Fruit fly (Drosophila melanogaster): ENCODE results near the gene CG43386.

CG43386 gene

DNA sequence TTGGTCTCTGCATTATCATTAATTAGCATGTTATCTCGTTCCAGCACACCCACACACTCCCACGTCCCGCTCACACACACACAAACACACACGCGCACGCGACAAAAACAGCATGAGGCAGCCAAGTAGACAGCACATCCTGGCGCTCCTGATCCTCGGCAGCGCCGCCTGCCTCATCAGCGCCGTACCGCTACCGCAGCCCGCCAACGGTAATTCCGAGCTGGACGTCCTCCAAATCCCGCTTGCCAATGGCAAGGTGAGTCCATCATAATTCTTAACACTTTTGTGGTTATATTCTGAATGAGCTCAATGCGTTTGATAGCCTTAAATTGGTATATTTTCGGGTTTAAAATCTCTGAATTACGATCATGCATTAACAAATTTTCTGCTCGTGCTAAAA is 15.7 kb upstream of the CG43386 start:
- TF ChIP-seq sv (GFP tag; optimal IDR thresholded peaks at IDR 0.05): no peak
- TF ChIP-seq woc (GFP tag; optimal IDR thresholded peaks at IDR 0.05): no peak
- TF ChIP-seq Dif (GFP tag; optimal IDR thresholded peaks at IDR 0.05; ENCODE audit: partially characterized antibody): no peak
- TF ChIP-seq CG9705 (GFP tag; optimal IDR thresholded peaks at IDR 0.05): no peak
- TF ChIP-seq br (GFP tag; optimal IDR thresholded peaks at IDR 0.05): no peak
- TF ChIP-seq dsf (GFP tag; optimal IDR thresholded peaks at IDR 0.05; ENCODE audit: borderline replicate concordance): no peak
- no peak for TF ChIP-seq fru (GFP tag; optimal IDR thresholded peaks at IDR 0.05)
- no peak for TF ChIP-seq Vsx2 (GFP tag; optimal IDR thresholded peaks at IDR 0.05; ENCODE audit: partially characterized antibody)
- no peak for TF ChIP-seq HLH106 (tag; optimal IDR thresholded peaks at IDR 0.05)

DNA sequence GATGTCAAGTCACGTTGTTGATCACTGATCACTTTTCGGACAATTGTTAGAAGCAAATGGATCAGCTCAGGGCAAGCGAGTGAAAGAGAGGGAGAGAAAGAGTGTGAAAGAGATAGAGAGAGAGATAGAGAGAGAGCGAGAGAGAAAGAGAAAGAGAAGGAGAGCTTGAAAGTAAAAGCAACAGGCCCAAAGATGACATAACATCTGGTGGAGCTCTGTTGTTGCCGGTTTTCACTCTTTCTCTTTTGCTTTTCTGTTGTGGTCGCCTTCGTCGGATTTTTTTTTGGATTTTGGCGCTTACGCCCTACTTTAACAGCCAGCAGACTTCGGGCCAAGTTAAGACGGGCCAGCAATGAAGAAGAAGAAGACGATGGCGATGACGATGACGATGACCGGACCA is 13.8 kb upstream of the CG43386 start:
- peak; percentile 66 for TF ChIP-seq psq (GFP tag; optimal IDR thresholded peaks at IDR 0.05)
- no peak for TF ChIP-seq Abd-B (GFP tag; optimal IDR thresholded peaks at IDR 0.05)

DNA sequence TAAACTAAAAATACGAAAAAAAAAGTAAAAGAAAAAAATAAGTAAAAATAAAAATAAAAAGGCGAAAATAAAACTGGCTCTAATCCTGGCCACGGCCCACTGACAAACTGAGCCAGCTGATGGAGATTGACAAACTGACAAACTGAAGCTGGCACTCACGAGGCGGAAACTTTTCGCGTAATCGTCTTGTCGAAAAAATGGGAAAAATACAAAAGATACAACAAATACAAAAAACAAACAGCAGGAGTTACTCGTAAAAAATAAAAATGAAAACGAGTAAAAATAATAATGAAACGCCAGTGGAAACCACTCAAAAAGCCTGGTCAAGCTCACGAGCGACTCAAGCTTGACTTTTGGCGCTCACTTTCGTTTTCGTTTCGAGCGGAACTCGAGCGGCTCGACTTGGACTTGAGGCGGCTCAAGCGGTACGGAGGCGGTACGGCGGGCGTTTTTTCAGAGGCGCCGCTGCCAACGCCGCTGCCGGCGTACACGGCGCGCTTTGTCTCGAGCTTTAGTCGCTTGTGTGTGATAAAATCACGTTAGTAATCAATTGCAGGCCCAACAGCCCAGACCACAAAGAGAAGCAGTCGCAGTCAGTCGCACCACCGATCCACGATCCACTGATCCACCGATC is 12.1 kb upstream of the CG43386 start, which contains the start of gene CG32694:
TSS of gene CG32694 (plus strand) at position 537 of the 634 bp plus-strand sequence.
- TF ChIP-seq psq (GFP tag; optimal IDR thresholded peaks at IDR 0.05): no peak
- no peak for TF ChIP-seq jim (GFP tag; optimal IDR thresholded peaks at IDR 0.05)
- TF ChIP-seq usp (GFP tag; optimal IDR thresholded peaks at IDR 0.05): no peak
- no peak for TF ChIP-seq sage (GFP tag; optimal IDR thresholded peaks at IDR 0.05)
- TF ChIP-seq dsf (GFP tag; optimal IDR thresholded peaks at IDR 0.05; ENCODE audit: borderline replicate concordance): no peak
- TF ChIP-seq foxo (GFP tag; optimal IDR thresholded peaks at IDR 0.05): no peak
- TF ChIP-seq GATAd (GFP tag; optimal IDR thresholded peaks at IDR 0.05): no peak
- no peak for TF ChIP-seq Vsx2 (GFP tag; optimal IDR thresholded peaks at IDR 0.05; ENCODE audit: partially characterized antibody)
- no peak for TF ChIP-seq Hr78 (GFP tag; optimal IDR thresholded peaks at IDR 0.05)
- no peak for TF ChIP-seq Dif (GFP tag; optimal IDR thresholded peaks at IDR 0.05; ENCODE audit: partially characterized antibody)
- TF ChIP-seq Hr83 (GFP tag; optimal IDR thresholded peaks at IDR 0.05; ENCODE audit: poor library complexity, severe bottlenecking): no peak
- no peak for TF ChIP-seq CrebA (GFP tag; optimal IDR thresholded peaks at IDR 0.05; ENCODE audit: borderline replicate concordance)
- TF ChIP-seq N (GFP tag; optimal IDR thresholded peaks at IDR 0.05): no peak
- no peak for TF ChIP-seq tai (GFP tag; optimal IDR thresholded peaks at IDR 0.05)
- TF ChIP-seq dl (GFP tag; optimal IDR thresholded peaks at IDR 0.05; ENCODE audit: insufficient read depth in 1 of 2, partially characterized antibody in 2 of 2): no peak
- TF ChIP-seq fru (GFP tag; optimal IDR thresholded peaks at IDR 0.05): no peak

DNA sequence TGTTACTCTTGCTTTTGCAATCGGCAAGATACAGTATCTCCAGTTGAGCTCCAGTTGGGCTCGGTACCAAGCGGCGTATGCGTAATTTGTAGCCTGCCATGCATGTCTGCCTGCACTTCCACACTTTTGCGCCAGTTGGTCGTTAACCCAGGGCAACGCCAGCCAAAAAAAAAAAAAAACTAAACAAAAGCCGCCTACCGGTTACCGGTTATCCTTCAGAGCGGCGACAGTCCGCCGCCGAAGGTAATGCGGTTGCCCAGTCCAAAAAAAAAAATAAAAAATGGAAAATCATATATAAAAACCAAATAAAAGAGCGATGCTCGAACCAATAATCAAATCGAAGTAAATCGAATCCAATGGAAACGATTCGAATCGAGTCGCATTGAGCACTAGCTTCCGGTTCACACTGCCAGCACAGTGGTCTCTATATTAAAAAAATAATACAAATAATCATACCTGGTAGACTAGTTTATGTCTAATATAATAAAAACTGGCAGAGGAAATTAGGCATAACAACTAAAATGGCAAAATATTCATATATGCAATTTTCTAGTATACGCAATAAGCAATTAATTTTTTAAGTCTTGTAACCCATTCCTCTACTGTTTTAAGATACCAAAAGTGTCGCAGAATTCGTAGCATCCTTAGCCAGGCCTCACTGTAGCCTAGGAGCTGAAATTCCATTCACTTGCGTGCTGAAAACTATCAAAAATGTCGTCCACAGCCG is 10.3 kb upstream of the CG43386 start:
- TF ChIP-seq Hr83 (GFP tag; optimal IDR thresholded peaks at IDR 0.05; ENCODE audit: poor library complexity, severe bottlenecking) (no peak), sv (GFP tag; optimal IDR thresholded peaks at IDR 0.05) (no peak), Vsx2 (GFP tag; optimal IDR thresholded peaks at IDR 0.05; ENCODE audit: partially characterized antibody) (no peak), h (GFP tag; optimal IDR thresholded peaks at IDR 0.05) (no peak), foxo (GFP tag; optimal IDR thresholded peaks at IDR 0.05) (no peak), ey (GFP tag; optimal IDR thresholded peaks at IDR 0.05) (no peak), GATAd (GFP tag; optimal IDR thresholded peaks at IDR 0.05) (no peak), Hnf4 (GFP tag; optimal IDR thresholded peaks at IDR 0.05) (no peak), CG32264 (GFP tag; optimal IDR thresholded peaks at IDR 0.05) (no peak), tai (GFP tag; optimal IDR thresholded peaks at IDR 0.05) (no peak), CG9705 (GFP tag; optimal IDR thresholded peaks at IDR 0.05) (no peak), dl (GFP tag; optimal IDR thresholded peaks at IDR 0.05; ENCODE audit: insufficient read depth in 1 of 2, partially characterized antibody in 2 of 2) (no peak), Myc (optimal IDR thresholded peaks at IDR 0.05) (no peak), OdsH (GFP tag; optimal IDR thresholded peaks at IDR 0.05) (no peak), dsf (GFP tag; optimal IDR thresholded peaks at IDR 0.05; ENCODE audit: borderline replicate concordance) (no peak), Dfd (GFP tag; optimal IDR thresholded peaks at IDR 0.05) (no peak)

DNA sequence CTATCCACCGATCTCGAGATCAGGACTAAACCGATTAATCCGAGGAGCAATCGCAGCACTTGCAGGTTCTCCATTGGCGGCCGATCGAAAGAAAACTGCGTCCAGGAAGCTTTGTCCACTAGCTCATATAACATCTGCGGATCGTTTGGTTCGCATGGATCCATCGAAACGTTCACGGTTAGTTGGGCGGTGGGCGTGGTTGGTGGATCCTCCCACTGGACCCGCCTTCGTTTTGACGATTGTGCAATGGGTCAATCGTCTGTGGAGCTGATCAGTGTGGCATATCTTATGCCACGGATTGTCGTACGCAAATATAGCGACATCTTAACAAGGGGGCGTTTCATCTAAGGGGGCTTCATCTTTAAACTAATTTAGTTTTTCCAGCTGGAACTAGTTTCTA is 3.3 kb upstream of the CG43386 start, which contains the start of gene CG15252:
TSS of gene CG15252 (minus strand) at position 101 of the 400 bp plus-strand sequence.
- no peak for TF ChIP-seq psq (GFP tag; optimal IDR thresholded peaks at IDR 0.05)
- TF ChIP-seq Sp1 (GFP tag; optimal IDR thresholded peaks at IDR 0.05): no peak
- TF ChIP-seq lola (GFP tag; optimal IDR thresholded peaks at IDR 0.05): no peak
- TF ChIP-seq GATAd (GFP tag; optimal IDR thresholded peaks at IDR 0.05): no peak
- TF ChIP-seq Mio (GFP tag; optimal IDR thresholded peaks at IDR 0.05): no peak
- TF ChIP-seq CrebA (GFP tag; optimal IDR thresholded peaks at IDR 0.05; ENCODE audit: borderline replicate concordance): no peak
- TF ChIP-seq foxo (GFP tag; optimal IDR thresholded peaks at IDR 0.05): no peak
- no peak for TF ChIP-seq Hnf4 (GFP tag; optimal IDR thresholded peaks at IDR 0.05)
- no peak for TF ChIP-seq sv (GFP tag; optimal IDR thresholded peaks at IDR 0.05)
- no peak for TF ChIP-seq Vsx2 (GFP tag; optimal IDR thresholded peaks at IDR 0.05; ENCODE audit: partially characterized antibody)
- TF ChIP-seq brk (GFP tag; optimal IDR thresholded peaks at IDR 0.05): no peak
- no peak for TF ChIP-seq ey (GFP tag; optimal IDR thresholded peaks at IDR 0.05)
- TF ChIP-seq Dfd (GFP tag; optimal IDR thresholded peaks at IDR 0.05): no peak
- TF ChIP-seq jim (GFP tag; optimal IDR thresholded peaks at IDR 0.05): no peak
- no peak for TF ChIP-seq pan (optimal IDR thresholded peaks at IDR 0.05)
- TF ChIP-seq woc (GFP tag; optimal IDR thresholded peaks at IDR 0.05): no peak
- no peak for TF ChIP-seq CG9705 (GFP tag; optimal IDR thresholded peaks at IDR 0.05)
